Worm (Caenorhabditis elegans): Measurements from ENCODE around the gene F13B12.7.

ce11 chrIV:10425129-10425528 lies 18.5 kb upstream of the F13B12.7 start:
- TF ChIP-seq elt-1 (tag; optimal IDR thresholded peaks at IDR 0.05), result no peak
- TF ChIP-seq nhr-12 (tag; optimal IDR thresholded peaks at IDR 0.05), result no peak
- no peak for TF ChIP-seq pqm-1 (tag; optimal IDR thresholded peaks at IDR 0.05)
- TF ChIP-seq nhr-237 (tag; optimal IDR thresholded peaks at IDR 0.05), result no peak
- peak; percentile 65 for TF ChIP-seq pha-4 (tag; optimal IDR thresholded peaks at IDR 0.05)
- TF ChIP-seq lin-15B (tag; optimal IDR thresholded peaks at IDR 0.05), result peak; percentile 25
- TF ChIP-seq ama-1 (optimal IDR thresholded peaks at IDR 0.05), result no peak
- TF ChIP-seq sea-2 (GFP tag; optimal IDR thresholded peaks at IDR 0.05), result no peak

Data from whole organism, L3 larva.